Worm (Caenorhabditis elegans) whole organism, L2 larva: ENCODE results near the gene R193.2.

Source experiments
- C34F6.9 ChIP-seq: fragments of 150-350 bp; optimal IDR thresholded peaks from 2 replicates; lab custom pipeline; 2014; ENCODE audit warnings: missing biosample characterization, missing genetic modification characterization
- F13H6.1 ChIP-seq: sonication (generic microtip); optimal IDR thresholded peaks from 2 replicates; lab custom pipeline; 2016; ENCODE audit warnings: missing genetic modification characterization, missing compliant biosample characterization
- R02D3.7 ChIP-seq: fragments of 150-350 bp; optimal IDR thresholded peaks from 2 replicates; lab custom pipeline; 2014; ENCODE audit warnings: missing biosample characterization, missing genetic modification characterization
- Y55F3AM.14 ChIP-seq: fragments of 200-800 bp; sonication (Bioruptor generic); optimal IDR thresholded peaks from 2 replicates; lab custom pipeline; 2018; ENCODE audit warnings: mild to moderate bottlenecking, missing genetic modification characterization, missing compliant biosample characterization
- ZK546.5 ChIP-seq: sonication (generic microtip); optimal IDR thresholded peaks from 2 replicates; lab custom pipeline; 2017; ENCODE audit warnings: missing biosample characterization, missing genetic modification characterization
- ama-1 ChIP-seq: fragments of 150-350 bp; optimal IDR thresholded peaks from 2 replicates; lab custom pipeline; 2018; ENCODE audit warnings: inconsistent platforms
- blmp-1 ChIP-seq: sonication (generic microtip); optimal IDR thresholded peaks from 2 replicates; lab custom pipeline; 2017; ENCODE audit warnings: missing genetic modification characterization, mild to moderate bottlenecking, missing compliant biosample characterization, antibody characterized with exemption, moderate library complexity; ENCODE audit not compliant: insufficient read depth
- ceh-16 ChIP-seq: fragments of 150-350 bp; optimal IDR thresholded peaks from 2 replicates; lab custom pipeline; 2014; ENCODE audit warnings: missing biosample characterization, missing genetic modification characterization
- crh-2 ChIP-seq: sonication (generic microtip); optimal IDR thresholded peaks from 2 replicates; lab custom pipeline; 2017; ENCODE audit warnings: missing biosample characterization, missing genetic modification characterization
- fos-1 ChIP-seq: fragments of 150-350 bp; optimal IDR thresholded peaks from 2 replicates; lab custom pipeline; 2014; ENCODE audit warnings: missing biosample characterization, missing genetic modification characterization
- lin-39 ChIP-seq: fragments of 150-350 bp; optimal IDR thresholded peaks from 2 replicates; lab custom pipeline; 2014; ENCODE audit warnings: missing biosample characterization, missing genetic modification reagents, missing genetic modification characterization
- lsy-2 ChIP-seq, 2 experiments: fragments of 150-350 bp in 1 of 2; sonication (generic microtip) in 1 of 2; optimal IDR thresholded peaks; 2 replicates each; lab custom pipeline; 2014 to 2017; ENCODE audit warnings: missing biosample characterization in 2 of 2, missing genetic modification characterization in 2 of 2
- mab-5 ChIP-seq: fragments of 150-350 bp; optimal IDR thresholded peaks from 2 replicates; lab custom pipeline; 2014; ENCODE audit warnings: missing biosample characterization, missing genetic modification characterization
- mdl-1 ChIP-seq, 2 experiments: fragments of 150-350 bp in 1 of 2; sonication (generic microtip) in 1 of 2; optimal IDR thresholded peaks; 2 replicates each; lab custom pipeline; 2017; ENCODE audit warnings: missing biosample characterization in 2 of 2, missing genetic modification characterization in 2 of 2
- nhr-10 ChIP-seq: sonication (generic microtip); optimal IDR thresholded peaks from 2 replicates; lab custom pipeline; 2017; ENCODE audit warnings: missing biosample characterization, missing genetic modification characterization
- nhr-12 ChIP-seq: fragments of 150-350 bp; optimal IDR thresholded peaks from 2 replicates; lab custom pipeline; 2014; ENCODE audit warnings: missing biosample characterization, missing genetic modification characterization
- nhr-129 ChIP-seq: fragments of 150-350 bp; optimal IDR thresholded peaks from 2 replicates; lab custom pipeline; 2014; ENCODE audit warnings: missing biosample characterization, missing genetic modification characterization
- nhr-21 ChIP-seq: fragments of 150-350 bp; optimal IDR thresholded peaks from 2 replicates; lab custom pipeline; 2014; ENCODE audit warnings: missing biosample characterization, missing genetic modification characterization
- nhr-23 ChIP-seq: fragments of 150-350 bp; optimal IDR thresholded peaks from 2 replicates; lab custom pipeline; 2014; ENCODE audit warnings: missing biosample characterization, missing genetic modification reagents, missing genetic modification characterization
- nhr-77 ChIP-seq: fragments of 150-350 bp; optimal IDR thresholded peaks from 2 replicates; lab custom pipeline; 2014; ENCODE audit warnings: missing biosample characterization, missing genetic modification characterization
- peb-1 ChIP-seq: fragments of 150-350 bp; optimal IDR thresholded peaks from 2 replicates; lab custom pipeline; 2014; ENCODE audit warnings: missing biosample characterization, missing genetic modification characterization
- sem-4 ChIP-seq: fragments of 150-350 bp; optimal IDR thresholded peaks from 2 replicates; lab custom pipeline; 2014; ENCODE audit warnings: missing biosample characterization, missing genetic modification reagents, missing genetic modification characterization
- sma-9 ChIP-seq, 2 experiments: fragments of 150-350 bp in 1 of 2; sonication (generic microtip) in 1 of 2; optimal IDR thresholded peaks; 2 replicates each; lab custom pipeline; 2014 to 2016; ENCODE audit warnings: missing genetic modification characterization in 2 of 2, mild to moderate bottlenecking in 1 of 2, missing biosample characterization in 1 of 2, missing compliant biosample characterization in 1 of 2, missing genetic modification reagents in 1 of 2, moderate library complexity in 1 of 2
- snpc-4 ChIP-seq: fragments of 150-350 bp; optimal IDR thresholded peaks from 2 replicates; lab custom pipeline; 2014; ENCODE audit warnings: missing biosample characterization, missing genetic modification characterization
- unc-39 ChIP-seq: fragments of 150-350 bp; optimal IDR thresholded peaks from 2 replicates; lab custom pipeline; 2014; ENCODE audit warnings: missing biosample characterization, missing genetic modification characterization
- unc-55 ChIP-seq: fragments of 150-350 bp; sonication (generic microtip); optimal IDR thresholded peaks from 3 replicates; lab custom pipeline; 2014; ENCODE audit warnings: missing biosample characterization, missing genetic modification reagents, missing genetic modification characterization
- unc-62 ChIP-seq: fragments of 150-350 bp; optimal IDR thresholded peaks from 2 replicates; lab custom pipeline; 2014; ENCODE audit warnings: missing biosample characterization, missing genetic modification reagents, missing genetic modification characterization
- zag-1 ChIP-seq: fragments of 150-350 bp; optimal IDR thresholded peaks from 2 replicates; lab custom pipeline; 2014; ENCODE audit warnings: missing biosample characterization, missing genetic modification characterization
- ztf-1 ChIP-seq: fragments of 200-800 bp; sonication (Bioruptor generic); conservative IDR thresholded peaks from 2 replicates; pipeline ENCODE4 v1.3.6; 2022; ENCODE audit warnings: missing genetic modification characterization, missing compliant biosample characterization
- ztf-11 ChIP-seq: sonication (generic microtip); optimal IDR thresholded peaks from 2 replicates; lab custom pipeline; 2017; ENCODE audit warnings: missing biosample characterization, missing genetic modification characterization
- ztf-4 ChIP-seq: fragments of 150-350 bp; optimal IDR thresholded peaks from 2 replicates; lab custom pipeline; 2014; ENCODE audit warnings: missing biosample characterization, missing genetic modification characterization

The R193.2 gene

ce11 chrX:1111603-1112002 lies 36.8 kb downstream of the R193.2 start, which contains the start of gene C05D9.3:
C05D9.3 (plus strand) TSS chrX:1111903.
- TF ChIP-seq mdl-1 (tag; optimal IDR thresholded peaks at IDR 0.05; lab: Kevin White, UChicago) (no peak), nhr-10 (tag; lab: Kevin White, UChicago) (no peak), ztf-11 (no peak), lsy-2 (tag; optimal IDR thresholded peaks at IDR 0.05; lab: Kevin White, UChicago) (no peak), fos-1 (no peak), lin-39 (tag; lab: Kevin White, UChicago) (no peak), unc-55 (GFP tag; lab: Kevin White, UChicago) (no peak), sma-9 (GFP tag; optimal IDR thresholded peaks at IDR 0.05; lab: Kevin White, UChicago) (no peak), sma-9 (tag; optimal IDR thresholded peaks at IDR 0.05; lab: Kevin White, UChicago) (no peak)
- TF ChIP-seq, all 48 proteins: peak for 0

- TF ChIP-seq ama-1 (lab: Kevin White, UChicago) (no peak), lsy-2 (tag; optimal IDR thresholded peaks at IDR 0.05; lab: Kevin White, UChicago) (no peak), nhr-23 (tag; lab: Kevin White, UChicago) (no peak), snpc-4 (no peak), nhr-129 (tag; lab: Kevin White, UChicago) (peak; percentile 33)
These were observed 37.7 kb downstream of the R193.2 start for ce11 chrX:1110723-1111122.

- TF ChIP-seq unc-55 (GFP tag; lab: Kevin White, UChicago) (peak; percentile 16), C34F6.9 (tag; lab: Kevin White, UChicago) (no peak), mab-5 (tag; lab: Kevin White, UChicago) (peak; percentile 52), nhr-129 (tag; lab: Kevin White, UChicago) (peak; percentile 57), lin-39 (tag; lab: Kevin White, UChicago) (peak; percentile 50), lsy-2 (tag; optimal IDR thresholded peaks at IDR 0.05; lab: Kevin White, UChicago) (peak in 1 of 2 experiments; percentile 6), unc-39 (tag; lab: Kevin White, UChicago) (no peak), sma-9 (GFP tag; optimal IDR thresholded peaks at IDR 0.05; lab: Kevin White, UChicago) (peak; percentile 0), sma-9 (tag; optimal IDR thresholded peaks at IDR 0.05; lab: Kevin White, UChicago) (no peak)
These were observed 39.5 kb downstream of the R193.2 start for ce11 chrX:1108874-1109273.

- TF ChIP-seq crh-2 (no peak), ztf-1 (no peak), lsy-2 (tag; optimal IDR thresholded peaks at IDR 0.05; lab: Kevin White, UChicago) (no peak), snpc-4 (no peak), ztf-11 (no peak), mab-5 (tag; lab: Kevin White, UChicago) (no peak), nhr-77 (tag; lab: Kevin White, UChicago) (no peak), zag-1 (no peak), sem-4 (tag; lab: Kevin White, UChicago) (no peak)
These were observed 40.6 kb downstream of the R193.2 start, which contains the start of gene C05D9.4 for ce11 chrX:1107758-1108157. C05D9.4 (plus strand) TSS chrX:1108058.

ce11 chrX:1103702-1104262 lies 44.6 kb downstream of the R193.2 start, which contains the start of gene ife-4:
ife-4 (plus strand) TSS chrX:1104212.
- TF ChIP-seq ZK546.5, result no peak
- TF ChIP-seq ceh-16 (tag; lab: Kevin White, UChicago), result no peak
- no peak for TF ChIP-seq unc-39 (tag; lab: Kevin White, UChicago)
- peak; percentile 70 for TF ChIP-seq C34F6.9 (tag; lab: Kevin White, UChicago)
- peak; percentile 29 for TF ChIP-seq nhr-129 (tag; lab: Kevin White, UChicago)
- peak in 1 of 2 experiments; percentile 51 for TF ChIP-seq lsy-2 (tag; optimal IDR thresholded peaks at IDR 0.05; lab: Kevin White, UChicago)
- no peak for TF ChIP-seq nhr-21
- no peak for TF ChIP-seq blmp-1 (tag; lab: Kevin White, UChicago)
- peak; percentile 22 for TF ChIP-seq zag-1
- peak; percentile 63 for TF ChIP-seq unc-55 (GFP tag; lab: Kevin White, UChicago)
- TF ChIP-seq fos-1, result peak; percentile 6
- peak; percentile 7 for TF ChIP-seq crh-2
- no peak for TF ChIP-seq R02D3.7 (tag; lab: Kevin White, UChicago)
- TF ChIP-seq peb-1 (tag; lab: Kevin White, UChicago), result no peak
- no peak for TF ChIP-seq nhr-23 (tag; lab: Kevin White, UChicago)
- no peak for TF ChIP-seq Y55F3AM.14 (GFP tag; lab: Kevin White, UChicago)
- peak; percentile 41 for TF ChIP-seq F13H6.1 (tag; lab: Kevin White, UChicago)
- TF ChIP-seq ztf-4 (tag; lab: Kevin White, UChicago), result no peak
- no peak for TF ChIP-seq nhr-12 (tag; lab: Kevin White, UChicago)
- TF ChIP-seq mab-5 (tag; lab: Kevin White, UChicago), result peak; percentile 50
- no peak for TF ChIP-seq unc-62 (GFP tag; lab: Kevin White, UChicago)
- TF ChIP-seq sma-9 (GFP tag; optimal IDR thresholded peaks at IDR 0.05; lab: Kevin White, UChicago), result peak; percentile 47
- TF ChIP-seq sma-9 (tag; optimal IDR thresholded peaks at IDR 0.05; lab: Kevin White, UChicago), result no peak
